Worm (Caenorhabditis elegans): ENCODE results near the gene C29F7.1.

- TF ChIP-seq Y55F3AM.14 (GFP tag; optimal IDR thresholded peaks at IDR 0.05) (no peak), mdl-1 (tag; optimal IDR thresholded peaks at IDR 0.05) (no peak)
Observed at ce11 chrX:13421068-13421467, 11.3 kb downstream of the C29F7.1 start.
